Fruit fly (Drosophila melanogaster) whole organism, adult: ENCODE measurements around the gene CG11790.

Experiments used
- CG11617 ChIP-seq: fragments of 200-800 bp; sonication (Bioruptor generic); optimal IDR thresholded peaks from 2 replicates; lab custom pipeline; 2017; ENCODE audit warnings: mild to moderate bottlenecking, missing biosample characterization, missing genetic modification reagents, missing genetic modification characterization
- CG7045 ChIP-seq: fragments of 200-800 bp; sonication (Bioruptor generic); optimal IDR thresholded peaks from 2 replicates; lab custom pipeline; 2017; ENCODE audit warnings: missing biosample characterization, mild to moderate bottlenecking, missing genetic modification characterization

DNA sequence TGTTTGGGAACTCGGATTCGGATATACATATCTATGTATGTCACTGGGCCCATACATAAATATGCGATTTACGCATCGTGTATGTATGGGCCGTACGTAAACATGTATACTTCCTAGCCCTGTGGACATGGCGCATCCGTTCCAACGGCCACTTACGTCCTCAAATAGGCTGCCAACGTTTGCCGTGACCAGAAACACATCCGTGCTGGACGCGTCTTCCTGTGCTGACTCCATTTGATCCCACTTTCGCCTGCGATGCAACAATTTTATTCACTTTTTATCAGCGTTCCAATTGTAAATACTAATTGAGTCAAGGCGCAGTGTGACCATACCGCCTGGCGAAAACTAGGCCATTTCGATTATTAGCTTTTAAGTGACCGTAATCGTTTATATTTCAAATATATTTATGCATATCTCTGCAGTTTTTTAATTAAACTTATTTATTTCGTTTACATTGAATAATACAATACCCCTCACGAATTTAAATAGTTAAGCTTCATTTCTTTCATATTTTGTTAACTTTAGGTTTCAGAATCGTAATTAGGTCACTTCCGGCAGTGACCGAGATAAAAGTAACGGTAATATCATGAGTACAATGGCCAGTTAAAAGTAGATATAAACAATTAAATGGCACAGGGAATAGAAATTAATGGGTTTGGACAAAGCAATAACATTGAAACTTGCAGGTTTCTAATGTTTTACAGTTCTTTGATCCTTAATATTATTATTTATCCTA is 2.5 kb upstream of the CG11790 start, which contains the start of gene 5PtaseI:
- no peak for TF ChIP-seq CG7045
- no peak for TF ChIP-seq CG11617 (GFP tag; lab: Kevin White, UChicago)
